Fruit fly (Drosophila melanogaster) whole organism, adult: Measurements from ENCODE around the gene h-cup.

ENCODE experiments used
- CG7045 ChIP-seq: fragments of 200-800 bp; sonication (Bioruptor generic); optimal IDR thresholded peaks from 2 replicates; lab custom pipeline; 2017; ENCODE audit warnings: missing biosample characterization, mild to moderate bottlenecking, missing genetic modification characterization
- CG7101 ChIP-seq: fragments of 200-800 bp; sonication (Bioruptor generic); optimal IDR thresholded peaks from 2 replicates; lab custom pipeline; 2018; ENCODE audit warnings: missing biosample characterization, mild to moderate bottlenecking, missing genetic modification characterization, moderate library complexity
- Crg-1 ChIP-seq: fragments of 200-800 bp; sonication (Bioruptor generic); optimal IDR thresholded peaks from 2 replicates; lab custom pipeline; 2016; ENCODE audit warnings: missing biosample characterization, missing genetic modification characterization
- Hr96 ChIP-seq: fragments of 200-800 bp; sonication (Bioruptor generic); optimal IDR thresholded peaks from 2 replicates; lab custom pipeline; 2016; ENCODE audit warnings: missing biosample characterization, missing genetic modification characterization
- cic ChIP-seq: fragments of 200-800 bp; sonication (Bioruptor generic); optimal IDR thresholded peaks from 2 replicates; lab custom pipeline; 2017; ENCODE audit warnings: missing biosample characterization, mild to moderate bottlenecking, missing genetic modification characterization, moderate library complexity
- cnc ChIP-seq, 2 experiments: fragments of >200 bp; optimal IDR thresholded peaks; 2 replicates each; lab custom pipeline; 2017
- ovo ChIP-seq: fragments of 200-800 bp; sonication (Bioruptor generic); optimal IDR thresholded peaks from 2 replicates; lab custom pipeline; 2016; ENCODE audit warnings: missing biosample characterization, missing genetic modification characterization
- pad ChIP-seq: fragments of 200-800 bp; sonication (Bioruptor generic); optimal IDR thresholded peaks from 3 replicates; lab custom pipeline; 2017; ENCODE audit warnings: missing biosample characterization, missing genetic modification characterization, mild to moderate bottlenecking, moderate library complexity, missing genetic modification reagents
- tj ChIP-seq: fragments of 200-800 bp; sonication (Bioruptor generic); optimal IDR thresholded peaks from 3 replicates; lab custom pipeline; 2017; ENCODE audit warnings: missing biosample characterization, mild to moderate bottlenecking, missing genetic modification characterization, moderate library complexity

DNA sequence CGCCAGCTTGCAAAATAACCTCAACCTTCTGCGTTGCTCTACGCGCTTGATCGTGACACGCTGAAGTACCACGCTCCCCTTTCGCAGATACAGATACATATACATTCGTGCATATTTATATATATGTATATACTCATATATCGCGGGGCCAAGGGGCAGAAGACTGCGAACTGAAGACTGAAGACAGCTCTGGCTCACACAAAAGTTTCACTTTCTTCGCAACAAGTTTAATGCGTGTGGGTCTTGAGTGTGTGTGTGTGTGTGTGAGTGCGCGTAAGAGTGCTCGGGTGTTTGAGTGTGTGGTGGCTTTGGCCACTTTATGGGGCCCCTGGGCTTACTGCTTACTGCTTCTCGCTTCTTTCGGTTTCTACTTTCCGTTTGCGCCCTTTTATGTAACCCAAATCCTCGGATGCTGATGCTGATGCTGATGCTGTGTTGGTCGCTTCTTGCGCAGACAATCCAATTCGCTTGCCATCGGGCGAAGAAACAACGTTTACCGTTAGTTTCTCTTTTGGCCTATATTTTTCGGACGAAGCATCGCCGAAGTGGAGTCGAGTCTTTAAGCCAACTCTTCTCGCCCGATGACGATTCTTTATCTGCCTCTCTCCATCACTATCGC, 44.6 kb upstream of the h-cup start:
- TF ChIP-seq CG7101, result no peak
- no peak for TF ChIP-seq pad (GFP tag; lab: Kevin White, UChicago)
- TF ChIP-seq cnc (optimal IDR thresholded peaks at IDR 0.05; lab: Kevin White, UChicago), result no peak
- no peak for TF ChIP-seq Crg-1 (GFP tag; lab: Kevin White, UChicago)
- TF ChIP-seq tj (GFP tag; lab: Kevin White, UChicago), result no peak
- TF ChIP-seq CG7045 (GFP tag; lab: Kevin White, UChicago), result no peak
- no peak for TF ChIP-seq Hr96 (GFP tag; lab: Kevin White, UChicago)
- no peak for TF ChIP-seq ovo
- no peak for TF ChIP-seq cic (GFP tag; lab: Kevin White, UChicago)
